Worm (Caenorhabditis elegans) whole organism, dauer: ENCODE data around the gene Y11D7A.9.
"Not testable (repeated sequence)": the region's sequence is repeated elsewhere in the genome, so short reads cannot be mapped to it uniquely, and the experiment has no call there.

Experiments used
- unc-62 ChIP-seq: sonication (generic microtip); optimal IDR thresholded peaks from 2 replicates; lab custom pipeline; 2017; ENCODE audit warnings: missing biosample characterization, missing genetic modification reagents, missing genetic modification characterization

Gene Y11D7A.9

ce11 chrIV:9262295-9262694 lies 6.4 kb upstream of the Y11D7A.9 start:
- no peak for TF ChIP-seq unc-62 (GFP tag; lab: Kevin White, UChicago)

DNA sequence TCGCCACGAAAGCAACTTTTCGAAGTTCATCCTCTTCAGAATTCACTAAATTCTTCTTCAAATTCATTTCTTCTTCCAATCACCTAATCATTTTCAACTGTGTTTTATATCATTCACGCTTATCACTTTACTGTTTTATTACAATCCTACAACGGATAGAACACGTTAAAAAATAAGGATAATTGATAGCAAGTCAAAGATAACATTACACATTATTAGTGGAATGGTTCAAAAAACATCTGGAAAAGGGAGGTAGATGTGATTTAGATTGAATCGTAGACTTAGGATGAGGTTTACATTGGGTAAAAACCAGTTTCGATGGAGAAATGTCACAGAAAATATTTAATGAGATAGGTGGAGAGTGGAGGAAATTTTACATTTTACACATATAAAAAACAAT lies 5.8 kb upstream of the Y11D7A.9 start, which contains the start of gene col-120:
Gene col-120 (minus strand): TSS at position 101 of the 400 bp plus-strand sequence.
- TF ChIP-seq unc-62 (GFP tag; lab: Kevin White, UChicago), result no peak

DNA sequence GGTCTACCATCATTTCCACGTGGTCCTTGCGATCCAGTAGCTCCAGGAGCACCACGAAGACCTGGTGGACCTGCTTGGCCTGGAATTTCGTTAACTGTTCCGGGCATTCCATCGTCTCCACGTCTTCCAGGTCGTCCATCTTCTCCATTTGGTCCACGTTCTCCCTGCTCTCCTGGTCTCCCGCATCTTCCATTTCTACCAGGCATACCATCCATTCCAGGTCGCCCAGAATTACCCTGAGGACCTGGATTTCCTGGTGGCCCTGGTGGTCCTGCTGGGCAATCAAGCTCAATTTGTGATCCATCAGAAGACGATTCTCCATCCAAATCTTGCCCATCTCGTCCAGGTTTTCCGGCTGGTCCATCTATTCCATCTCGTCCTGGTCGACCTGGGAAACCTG lies 4.9 kb upstream of the Y11D7A.9 start:
- TF ChIP-seq unc-62 (GFP tag; lab: Kevin White, UChicago), result no peak

DNA sequence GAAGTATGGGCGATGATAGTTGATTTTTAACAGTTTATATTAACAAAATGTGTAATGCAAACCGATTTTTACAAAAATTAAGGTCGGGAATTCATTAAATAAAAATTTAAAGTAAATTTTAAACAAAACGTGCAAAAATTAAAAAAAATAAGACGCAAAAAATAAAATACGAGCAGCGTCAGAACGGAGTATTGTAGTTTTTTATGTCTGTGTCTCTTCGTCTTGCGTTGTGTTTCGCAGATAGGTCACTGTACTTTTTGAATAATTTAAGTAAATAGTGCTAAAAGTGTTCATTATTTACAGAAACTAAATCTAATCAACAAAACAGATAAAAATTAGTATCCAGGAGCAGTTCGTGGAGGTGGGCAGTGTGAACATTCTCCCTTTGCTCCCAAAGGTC lies 4.4 kb upstream of the Y11D7A.9 start:
- no peak for TF ChIP-seq unc-62 (GFP tag; lab: Kevin White, UChicago)

DNA sequence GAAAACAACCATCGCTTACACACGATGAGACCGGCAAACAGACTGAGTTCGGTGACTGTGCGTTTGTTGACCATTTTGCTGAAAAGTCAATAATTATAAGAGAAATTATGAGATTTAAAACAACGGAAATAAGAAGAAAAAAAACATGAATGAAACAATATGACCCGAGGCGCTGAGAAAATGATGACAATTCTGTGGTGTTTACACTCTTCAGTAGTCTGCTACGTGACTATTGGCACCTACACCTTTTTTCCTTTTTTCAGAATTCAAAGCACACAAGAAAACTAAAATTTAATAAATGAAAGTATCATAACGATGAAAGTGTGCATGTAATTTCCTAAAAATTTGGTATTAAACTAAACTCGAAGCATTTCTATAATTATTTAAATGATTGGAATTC lies 3.8 kb upstream of the Y11D7A.9 start, which contains the start of gene Y11D7A.10:
Gene Y11D7A.10 (minus strand): TSS at position 82 of the 400 bp plus-strand sequence.
- no peak for TF ChIP-seq unc-62 (GFP tag; lab: Kevin White, UChicago)

DNA sequence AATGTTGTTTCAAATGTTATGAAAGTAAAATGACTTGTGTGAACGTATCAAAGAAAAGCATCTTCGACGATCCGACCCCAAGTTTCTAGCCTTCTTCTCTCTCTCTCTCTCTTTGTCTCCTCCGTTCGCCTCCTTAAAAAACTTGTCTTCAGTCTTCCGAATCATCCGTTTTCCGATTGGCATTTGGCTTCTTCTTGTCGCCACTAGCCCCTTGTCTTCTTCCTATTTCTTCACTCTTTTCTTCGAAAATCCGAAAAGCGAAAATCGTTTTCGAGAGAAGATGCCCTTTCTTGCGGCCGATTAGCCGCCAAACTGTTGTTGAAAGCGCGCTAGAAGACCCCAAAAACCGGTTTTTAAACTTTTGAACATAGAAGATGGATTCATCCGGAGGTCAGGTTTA lies 2.6 kb upstream of the Y11D7A.9 start:
- no peak for TF ChIP-seq unc-62 (GFP tag; lab: Kevin White, UChicago)

ce11 chrIV:9256865-9257264 lies 948 bp upstream of the Y11D7A.9 start:
- no peak for TF ChIP-seq unc-62 (GFP tag; lab: Kevin White, UChicago)

- no peak for TF ChIP-seq unc-62 (GFP tag; lab: Kevin White, UChicago)
These were observed 4.8 kb downstream of the Y11D7A.9 start, which contains the start of gene Y11D7A.8 for ce11 chrIV:9251079-9251478. TSS of gene Y11D7A.8 (plus strand) at chrIV:9251379.

DNA sequence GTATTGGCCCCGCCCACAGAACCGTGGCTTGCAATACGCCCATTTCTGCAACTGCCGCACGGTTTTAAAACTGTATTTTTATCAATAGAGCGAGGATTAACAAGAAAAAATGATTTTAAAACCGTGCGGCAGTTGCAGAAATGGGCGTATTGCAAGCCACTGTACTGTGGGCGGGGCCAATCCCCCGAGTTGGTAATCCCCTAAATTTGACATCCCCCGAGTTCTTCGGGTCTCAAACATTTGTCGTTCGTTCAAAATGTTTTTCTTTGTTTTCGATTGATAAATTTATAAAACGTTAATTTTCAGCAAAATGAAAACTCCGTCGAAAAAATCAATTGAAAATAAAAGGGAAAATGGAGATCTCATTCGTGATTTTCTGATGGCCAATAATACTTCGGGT lies 6.7 kb downstream of the Y11D7A.9 start, which contains the start of gene Y11D7A.7:
Gene Y11D7A.7 (plus strand): TSS at position 301 of the 400 bp plus-strand sequence.
- TF ChIP-seq unc-62 (GFP tag; lab: Kevin White, UChicago), result not testable (repeated sequence)

DNA sequence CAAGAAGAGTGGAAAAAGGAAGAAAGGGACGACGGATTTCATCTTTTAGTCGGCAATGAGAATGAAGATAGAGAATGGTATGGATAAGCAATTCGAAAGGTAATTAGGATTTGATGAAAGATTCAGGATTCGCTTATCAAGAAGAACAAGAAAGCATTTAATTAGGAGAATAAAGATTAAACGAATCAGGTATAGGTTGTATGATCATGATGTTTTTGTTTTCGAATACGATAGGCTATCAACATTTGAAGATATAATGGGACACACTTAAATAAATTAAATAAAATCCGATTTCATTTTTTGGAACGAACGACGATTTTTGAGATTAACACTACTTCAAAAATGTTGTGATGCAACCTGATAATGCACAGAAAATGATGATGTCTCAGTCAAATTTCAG lies 10.5 kb downstream of the Y11D7A.9 start, which contains the start of gene Y11D7A.5:
Gene Y11D7A.5 (minus strand): TSS at position 101 of the 400 bp plus-strand sequence.
- TF ChIP-seq unc-62 (GFP tag; lab: Kevin White, UChicago), result no peak

ce11 chrIV:9243670-9244069 lies 12.2 kb downstream of the Y11D7A.9 start, which contains the start of gene rab-28:
TSS of gene rab-28 (minus strand) at chrIV:9244012.
- TF ChIP-seq unc-62 (GFP tag; lab: Kevin White, UChicago), result no peak

DNA sequence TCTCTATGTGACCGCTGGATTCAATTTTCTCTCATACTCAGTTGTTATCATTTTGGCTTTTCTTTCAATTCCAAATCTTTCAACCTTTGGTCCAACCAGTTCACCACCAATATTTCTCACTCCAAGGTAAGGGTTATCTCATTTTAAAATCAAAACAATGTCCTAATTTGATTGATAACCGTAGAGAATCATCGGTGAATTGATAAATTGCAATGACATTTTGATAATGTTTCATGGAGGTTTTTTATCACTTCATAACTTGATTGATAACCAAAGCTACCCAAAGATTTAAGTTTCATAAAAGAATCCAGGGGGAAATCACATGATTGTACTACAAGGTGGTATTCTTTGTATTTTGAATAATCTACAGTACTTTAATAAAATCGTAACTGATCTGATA lies 16.8 kb downstream of the Y11D7A.9 start:
- no peak for TF ChIP-seq unc-62 (GFP tag; lab: Kevin White, UChicago)

DNA sequence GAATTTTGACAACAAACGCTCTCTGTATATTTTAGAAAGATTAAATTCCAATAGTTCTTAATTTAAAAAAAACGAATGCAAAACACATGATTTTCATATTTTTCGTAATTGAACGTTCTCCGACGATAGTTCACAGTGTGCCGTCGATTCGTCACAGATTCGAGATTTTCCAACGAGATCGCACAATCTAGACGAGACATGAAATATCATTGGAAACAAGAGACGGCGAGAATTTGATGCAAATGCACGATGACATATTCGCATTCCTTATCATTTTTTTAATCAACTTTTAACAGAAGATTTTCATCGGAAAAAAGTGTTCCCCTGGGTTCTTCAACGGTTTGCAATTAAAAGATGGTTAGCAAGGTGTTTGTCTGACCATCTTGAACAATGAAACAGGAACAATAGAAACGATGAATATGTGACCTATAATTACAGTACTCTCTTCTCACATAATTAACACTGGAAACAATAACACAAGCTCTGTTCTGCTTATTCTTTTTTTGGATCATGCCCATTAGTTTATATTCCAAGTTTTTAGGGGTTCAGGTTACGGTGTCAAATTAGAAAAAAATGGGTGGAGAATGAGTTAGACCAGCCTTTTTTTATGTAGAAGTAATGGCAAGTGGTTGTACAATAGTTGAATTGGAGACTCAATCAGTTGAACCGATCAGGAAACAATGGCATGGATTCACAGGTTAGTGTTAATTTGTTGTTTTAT lies 23.3 kb downstream of the Y11D7A.9 start, which contains the start of gene Y11D7A.3:
Gene Y11D7A.3 (plus strand): TSS at position 671 of the 721 bp plus-strand sequence.
- TF ChIP-seq unc-62 (GFP tag; lab: Kevin White, UChicago), result no peak

DNA sequence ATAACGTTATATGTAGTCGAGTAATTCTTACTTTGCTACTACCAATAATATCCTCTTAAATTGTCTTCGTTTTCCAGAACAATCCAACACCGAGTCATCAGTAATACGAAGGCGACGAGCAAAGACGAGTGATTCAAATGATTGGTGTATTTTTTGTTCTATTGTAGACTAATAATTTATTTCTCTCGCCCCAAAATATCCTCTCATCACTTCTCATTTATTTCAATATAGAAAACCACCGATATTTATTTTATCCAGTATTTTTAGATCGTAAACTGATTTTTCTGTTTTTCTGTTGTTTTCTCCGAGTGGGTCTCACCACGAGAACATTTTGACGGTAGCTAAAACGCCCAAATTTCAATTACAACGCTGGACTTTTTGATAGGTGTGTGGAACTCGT lies 28.3 kb downstream of the Y11D7A.9 start:
- no peak for TF ChIP-seq unc-62 (GFP tag; lab: Kevin White, UChicago)

DNA sequence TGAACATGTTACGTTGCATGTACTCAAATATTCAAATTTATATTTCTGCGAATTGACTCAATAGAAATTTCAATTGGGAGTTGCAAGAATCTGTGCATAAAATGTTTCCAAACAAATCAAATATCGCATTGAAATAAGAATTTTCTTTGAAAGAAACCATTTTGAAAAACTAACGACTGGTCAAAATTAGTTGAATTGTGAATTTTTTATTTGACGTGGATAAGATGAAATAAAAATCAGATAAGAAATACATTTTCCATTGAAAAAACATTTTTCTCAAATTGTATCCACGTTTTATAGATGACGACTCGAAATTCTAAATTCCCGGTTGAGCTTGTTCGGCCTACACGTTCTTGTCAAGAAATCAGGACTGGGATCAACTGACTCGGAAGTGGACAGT lies 31.1 kb downstream of the Y11D7A.9 start, which contains the start of gene C46C2.3:
Gene C46C2.3 (plus strand): TSS at position 301 of the 400 bp plus-strand sequence.
- no peak for TF ChIP-seq unc-62 (GFP tag; lab: Kevin White, UChicago)

- TF ChIP-seq unc-62 (GFP tag; lab: Kevin White, UChicago), result no peak
These were observed 37.5 kb downstream of the Y11D7A.9 start for ce11 chrIV:9218415-9218814.

DNA sequence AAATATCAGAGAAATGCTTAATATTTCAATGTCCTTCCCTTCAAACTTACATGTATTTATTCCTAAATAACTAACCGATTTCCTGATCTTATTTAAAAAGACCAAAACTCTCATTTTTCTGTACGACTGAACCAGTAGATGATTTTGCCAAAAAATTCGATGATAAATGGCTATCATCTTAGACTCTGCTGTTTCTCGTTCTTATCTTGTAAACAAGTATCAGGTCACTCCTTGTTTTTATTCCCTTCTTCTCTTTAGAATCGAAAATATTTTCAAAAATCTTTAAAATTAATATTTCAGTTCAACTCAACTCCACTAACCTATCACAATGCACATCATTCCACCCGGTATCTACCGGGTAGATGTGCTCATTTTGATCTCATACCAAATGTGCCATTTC lies 38.5 kb downstream of the Y11D7A.9 start, which contains the start of gene C46C2.2:
Gene C46C2.2 (plus strand): TSS at position 301 of the 400 bp plus-strand sequence.
- no peak for TF ChIP-seq unc-62 (GFP tag; lab: Kevin White, UChicago)
